Worm (Caenorhabditis elegans): ENCODE results near the gene E02H4.6.

DNA sequence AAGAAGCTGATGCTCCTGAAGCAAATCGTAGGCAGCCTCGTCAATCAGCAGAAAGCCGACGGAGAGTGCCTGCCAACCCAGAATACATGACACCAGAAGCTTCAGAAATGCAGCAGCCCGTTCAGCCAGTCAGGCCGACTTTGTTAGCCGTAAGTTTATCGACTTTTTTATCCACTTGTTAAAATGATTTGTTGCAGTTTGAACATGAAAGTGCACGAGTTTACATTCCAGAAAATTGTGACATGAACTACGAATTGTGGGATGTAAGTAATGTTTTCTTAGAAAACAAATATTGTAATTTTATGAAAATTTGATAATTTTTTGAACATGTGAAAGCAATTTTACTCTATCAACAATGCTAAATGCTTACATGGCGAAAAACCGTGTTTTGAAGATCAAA lies 11.7 kb downstream of the E02H4.6 start:
- TF ChIP-seq snpc-4 (tag; optimal IDR thresholded peaks at IDR 0.05) = no peak
- no peak for TF ChIP-seq elt-1 (tag; optimal IDR thresholded peaks at IDR 0.05; ENCODE audit: borderline replicate concordance, insufficient read depth)
- no peak for TF ChIP-seq ztf-11 (tag; optimal IDR thresholded peaks at IDR 0.05)
- no peak for TF ChIP-seq lin-13 (tag; optimal IDR thresholded peaks at IDR 0.05)
- TF ChIP-seq nhr-12 (tag; optimal IDR thresholded peaks at IDR 0.05) = no peak
- no peak for TF ChIP-seq blmp-1 (tag; optimal IDR thresholded peaks at IDR 0.05)
- no peak for TF ChIP-seq unc-39 (tag; optimal IDR thresholded peaks at IDR 0.05)
- TF ChIP-seq lsy-2 (tag; optimal IDR thresholded peaks at IDR 0.05) = no peak
- no peak for TF ChIP-seq ham-2 (GFP tag; optimal IDR thresholded peaks at IDR 0.05)
- TF ChIP-seq unc-62 (GFP tag; optimal IDR thresholded peaks at IDR 0.05) = no peak
- no peak for TF ChIP-seq nhr-28 (tag; optimal IDR thresholded peaks at IDR 0.05)
- TF ChIP-seq nhr-237 (tag; optimal IDR thresholded peaks at IDR 0.05) = no peak
- TF ChIP-seq ces-1 (GFP tag; optimal IDR thresholded peaks at IDR 0.05) = no peak
